Worm (Caenorhabditis elegans) whole organism, L1 larva: ENCODE results near the gene Y19D2B.1.

Experiments used
- C16A3.4 ChIP-seq: fragments of 150-350 bp; optimal IDR thresholded peaks from 2 replicates; lab custom pipeline; 2014; ENCODE audit warnings: missing biosample characterization, missing genetic modification characterization
- F16B12.6 ChIP-seq: fragments of 150-350 bp; optimal IDR thresholded peaks from 2 replicates; lab custom pipeline; 2014; ENCODE audit warnings: missing biosample characterization, missing genetic modification characterization
- Y116A8C.19 ChIP-seq: sonication (generic microtip); optimal IDR thresholded peaks from 2 replicates; lab custom pipeline; 2016; ENCODE audit warnings: missing compliant biosample characterization, missing genetic modification characterization, borderline replicate concordance
- alr-1 ChIP-seq: fragments of 200-800 bp; sonication (Bioruptor generic); optimal IDR thresholded peaks from 2 replicates; lab custom pipeline; 2018; ENCODE audit warnings: borderline replicate concordance, mild to moderate bottlenecking, missing genetic modification characterization, missing compliant biosample characterization
- ama-1 ChIP-seq: fragments of 150-350 bp; optimal IDR thresholded peaks from 2 replicates; lab custom pipeline; 2014
- blmp-1 ChIP-seq: fragments of 150-350 bp; optimal IDR thresholded peaks from 2 replicates; lab custom pipeline; 2014; ENCODE audit warnings: missing biosample characterization, missing genetic modification characterization
- ceh-63 ChIP-seq: fragments of 200-800 bp; sonication (Bioruptor generic); optimal IDR thresholded peaks from 2 replicates; lab custom pipeline; 2018; ENCODE audit warnings: mild to moderate bottlenecking, missing genetic modification characterization, missing compliant biosample characterization
- ceh-8 ChIP-seq: fragments of 200-800 bp; sonication (Bioruptor generic); optimal IDR thresholded peaks from 2 replicates; lab custom pipeline; 2018; ENCODE audit warnings: mild to moderate bottlenecking, missing genetic modification characterization, moderate library complexity, missing compliant biosample characterization
- ceh-82 ChIP-seq, 3 experiments: fragments of 150-350 bp in 1 of 3; sonication (generic microtip) in 2 of 3; optimal IDR thresholded peaks; 2 replicates each; lab custom pipeline; 2014 to 2017; ENCODE audit warnings: missing biosample characterization in 3 of 3, missing genetic modification characterization in 3 of 3
- ceh-88 ChIP-seq: fragments of 200-800 bp; sonication (Bioruptor generic); IDR thresholded peaks from 2 replicates; pipeline ENCODE4 v1.3.6; 2022; ENCODE audit warnings: missing genetic modification characterization, missing compliant biosample characterization
- dpl-1 ChIP-seq, 3 experiments: fragments of 150-350 bp in 2 of 3; sonication (generic microtip) in 1 of 3; optimal IDR thresholded peaks; 2 replicates each; lab custom pipeline; 2014 to 2017; ENCODE audit warnings: missing biosample characterization in 3 of 3, missing genetic modification characterization in 3 of 3, missing genetic modification reagents in 3 of 3
- dsc-1 ChIP-seq: sonication (generic microtip); optimal IDR thresholded peaks from 2 replicates; lab custom pipeline; 2016; ENCODE audit warnings: mild to moderate bottlenecking, missing genetic modification characterization, missing compliant biosample characterization
- efl-1 ChIP-seq, 4 experiments: fragments of 150-350 bp; optimal IDR thresholded peaks in 3 of 4; peaks in 1 of 4; 1 replicate in 1 of 4; 2 replicates in 3 of 4; lab custom pipeline; 2014; ENCODE audit warnings: missing biosample characterization in 2 of 4, missing genetic modification characterization in 2 of 4, missing genetic modification reagents in 2 of 4
- efl-3 ChIP-seq: fragments of 200-800 bp; sonication (Bioruptor generic); optimal IDR thresholded peaks from 2 replicates; lab custom pipeline; 2018; ENCODE audit warnings: mild to moderate bottlenecking, missing genetic modification characterization, missing compliant biosample characterization
- egl-13 ChIP-seq: sonication (generic microtip); optimal IDR thresholded peaks from 2 replicates; lab custom pipeline; 2016; ENCODE audit warnings: missing genotype, missing genetic modification reagents, missing genetic modification characterization, missing compliant biosample characterization
- elt-2 ChIP-seq: sonication (generic microtip); optimal IDR thresholded peaks from 2 replicates; lab custom pipeline; 2016; ENCODE audit warnings: missing genetic modification characterization, mild to moderate bottlenecking, inconsistent platforms, missing compliant biosample characterization, missing genetic modification reagents
- elt-3 ChIP-seq, 6 experiments: fragments of 150-350 bp in 1 of 6; sonication (generic microtip); optimal IDR thresholded peaks; 2 replicates each; lab custom pipeline; 2017 to 2018; ENCODE audit warnings: missing biosample characterization in 6 of 6, missing genetic modification characterization in 6 of 6, inconsistent platforms in 1 of 6
- ets-5 ChIP-seq: fragments of 200-800 bp; sonication (Bioruptor generic); IDR thresholded peaks from 2 replicates; pipeline ENCODE4 v1.3.6; 2022; ENCODE audit warnings: missing genetic modification characterization, missing compliant biosample characterization
- fkh-4 ChIP-seq: sonication (generic microtip); optimal IDR thresholded peaks from 2 replicates; lab custom pipeline; 2016; ENCODE audit warnings: missing compliant biosample characterization, missing genetic modification characterization, borderline replicate concordance
- fos-1 ChIP-seq: fragments of 150-350 bp; optimal IDR thresholded peaks from 2 replicates; lab custom pipeline; 2014; ENCODE audit warnings: missing biosample characterization, missing genetic modification characterization
- hpl-2 ChIP-seq: fragments of 150-350 bp; optimal IDR thresholded peaks from 2 replicates; lab custom pipeline; 2014; ENCODE audit warnings: missing biosample characterization, missing genetic modification reagents, missing genetic modification characterization
- isw-1 ChIP-seq: fragments of 200-800 bp; sonication (Bioruptor generic); IDR thresholded peaks from 2 replicates; pipeline ENCODE4 v1.3.6; 2022; ENCODE audit warnings: missing genetic modification characterization, missing compliant biosample characterization
- lin-14 ChIP-seq: fragments of 200-800 bp; sonication (Bioruptor generic); optimal IDR thresholded peaks from 2 replicates; lab custom pipeline; 2018; ENCODE audit warnings: mild to moderate bottlenecking, missing genetic modification characterization, moderate library complexity, missing compliant biosample characterization
- lin-15B ChIP-seq: fragments of 150-350 bp; sonication (generic microtip); optimal IDR thresholded peaks from 3 replicates; lab custom pipeline; 2014; ENCODE audit warnings: missing biosample characterization, missing genetic modification characterization
- lin-39 ChIP-seq: fragments of 150-350 bp; optimal IDR thresholded peaks from 2 replicates; lab custom pipeline; 2014; ENCODE audit warnings: missing biosample characterization, missing genetic modification reagents, missing genetic modification characterization
- lsy-2 ChIP-seq, 2 experiments: fragments of 150-350 bp; optimal IDR thresholded peaks; 2 replicates each; lab custom pipeline; 2014; ENCODE audit warnings: missing biosample characterization in 2 of 2, missing genetic modification characterization in 2 of 2
- mef-2 ChIP-seq: fragments of 150-350 bp; optimal IDR thresholded peaks from 2 replicates; lab custom pipeline; 2014; ENCODE audit warnings: missing biosample characterization, missing genetic modification characterization
- nhr-12 ChIP-seq: sonication (generic microtip); optimal IDR thresholded peaks from 2 replicates; lab custom pipeline; 2017; ENCODE audit warnings: missing biosample characterization, missing genetic modification characterization
- nhr-20 ChIP-seq: sonication (generic microtip); optimal IDR thresholded peaks from 2 replicates; lab custom pipeline; 2016; ENCODE audit warnings: mild to moderate bottlenecking, missing genetic modification characterization, missing compliant biosample characterization
- nhr-237 ChIP-seq: fragments of 150-350 bp; optimal IDR thresholded peaks from 2 replicates; lab custom pipeline; 2014; ENCODE audit warnings: missing biosample characterization, missing genetic modification characterization
- nhr-28 ChIP-seq: fragments of 150-350 bp; optimal IDR thresholded peaks from 2 replicates; lab custom pipeline; 2014; ENCODE audit warnings: missing biosample characterization, missing genetic modification characterization
- nhr-47 ChIP-seq: sonication (generic microtip); optimal IDR thresholded peaks from 2 replicates; lab custom pipeline; 2016; ENCODE audit warnings: mild to moderate bottlenecking, missing genetic modification characterization, moderate library complexity, missing compliant biosample characterization
- nhr-71 ChIP-seq: sonication (generic microtip); optimal IDR thresholded peaks from 2 replicates; lab custom pipeline; 2016; ENCODE audit warnings: mild to moderate bottlenecking, missing genetic modification characterization, moderate library complexity, missing compliant biosample characterization
- nhr-76 ChIP-seq: sonication (generic microtip); optimal IDR thresholded peaks from 2 replicates; lab custom pipeline; 2017; ENCODE audit warnings: missing biosample characterization, missing genetic modification characterization
- nhr-77 ChIP-seq: fragments of 150-350 bp; optimal IDR thresholded peaks from 2 replicates; lab custom pipeline; 2014; ENCODE audit warnings: missing biosample characterization, missing genetic modification characterization
- nhr-84 ChIP-seq: sonication (generic microtip); optimal IDR thresholded peaks from 2 replicates; lab custom pipeline; 2017; ENCODE audit warnings: missing biosample characterization, missing genetic modification characterization
- nhr-85 ChIP-seq: sonication (generic microtip); peaks from one replicate; lab custom pipeline; 2016; ENCODE audit warnings: missing genetic modification characterization, inconsistent platforms, missing compliant biosample characterization
- pag-3 ChIP-seq: sonication (generic microtip); optimal IDR thresholded peaks from 2 replicates; lab custom pipeline; 2017; ENCODE audit warnings: missing genetic modification characterization, mild to moderate bottlenecking, missing compliant biosample characterization, antibody characterized with exemption, borderline replicate concordance; ENCODE audit not compliant: insufficient read depth
- pax-3 ChIP-seq: fragments of 200-800 bp; sonication (Bioruptor generic); optimal IDR thresholded peaks from 2 replicates; lab custom pipeline; 2018; ENCODE audit warnings: mild to moderate bottlenecking, missing genetic modification characterization, moderate library complexity, missing compliant biosample characterization
- rnt-1 ChIP-seq: sonication (generic microtip); optimal IDR thresholded peaks from 2 replicates; lab custom pipeline; 2016; ENCODE audit warnings: mild to moderate bottlenecking, missing genetic modification characterization, moderate library complexity, missing compliant biosample characterization
- snpc-4 ChIP-seq: fragments of 150-350 bp; optimal IDR thresholded peaks from 2 replicates; lab custom pipeline; 2014; ENCODE audit warnings: missing biosample characterization, missing genetic modification characterization
- snu-23 ChIP-seq: sonication (generic microtip); optimal IDR thresholded peaks from 2 replicates; lab custom pipeline; 2016; ENCODE audit warnings: missing genetic modification characterization, missing compliant biosample characterization
- swsn-7 ChIP-seq: sonication (generic microtip); optimal IDR thresholded peaks from 2 replicates; lab custom pipeline; 2016; ENCODE audit warnings: missing genetic modification characterization, missing compliant biosample characterization
- tbx-2 ChIP-seq: sonication (generic microtip); optimal IDR thresholded peaks from 2 replicates; lab custom pipeline; 2016; ENCODE audit warnings: missing genetic modification characterization, missing compliant biosample characterization
- unc-130 ChIP-seq: fragments of 150-350 bp; optimal IDR thresholded peaks from 2 replicates; lab custom pipeline; 2017; ENCODE audit warnings: missing biosample characterization, missing genetic modification characterization, inconsistent platforms
- unc-62 ChIP-seq: fragments of 150-350 bp; optimal IDR thresholded peaks from 2 replicates; lab custom pipeline; 2014; ENCODE audit warnings: missing biosample characterization, missing genetic modification reagents, missing genetic modification characterization
- unc-86 ChIP-seq: sonication (generic microtip); optimal IDR thresholded peaks from 2 replicates; lab custom pipeline; 2016; ENCODE audit warnings: missing genetic modification characterization, missing compliant biosample characterization
- unc-98 ChIP-seq: fragments of 200-800 bp; sonication (Bioruptor generic); IDR thresholded peaks from 2 replicates; pipeline ENCODE4 v1.3.6; 2022; ENCODE audit warnings: missing genetic modification characterization, missing compliant biosample characterization
- vab-15 ChIP-seq: sonication (generic microtip); optimal IDR thresholded peaks from 2 replicates; lab custom pipeline; 2017; ENCODE audit warnings: missing genotype, mild to moderate bottlenecking, missing genetic modification characterization, missing compliant biosample characterization
- xbp-1 ChIP-seq: sonication (generic microtip); optimal IDR thresholded peaks from 2 replicates; lab custom pipeline; 2016; ENCODE audit warnings: missing genetic modification characterization, missing compliant biosample characterization
- zag-1 ChIP-seq: fragments of 150-350 bp; optimal IDR thresholded peaks from 2 replicates; lab custom pipeline; 2014; ENCODE audit warnings: missing biosample characterization, missing genetic modification characterization
- zip-4 ChIP-seq: fragments of 200-800 bp; sonication (Bioruptor generic); optimal IDR thresholded peaks from 2 replicates; lab custom pipeline; 2018; ENCODE audit warnings: mild to moderate bottlenecking, missing genetic modification characterization, moderate library complexity, missing compliant biosample characterization
- ztf-11 ChIP-seq, 2 experiments: sonication (generic microtip); optimal IDR thresholded peaks; 2 replicates each; lab custom pipeline; 2016 to 2017; ENCODE audit warnings: missing genetic modification characterization in 2 of 2, missing biosample characterization in 1 of 2, missing compliant biosample characterization in 1 of 2

The Y19D2B.1 gene

DNA sequence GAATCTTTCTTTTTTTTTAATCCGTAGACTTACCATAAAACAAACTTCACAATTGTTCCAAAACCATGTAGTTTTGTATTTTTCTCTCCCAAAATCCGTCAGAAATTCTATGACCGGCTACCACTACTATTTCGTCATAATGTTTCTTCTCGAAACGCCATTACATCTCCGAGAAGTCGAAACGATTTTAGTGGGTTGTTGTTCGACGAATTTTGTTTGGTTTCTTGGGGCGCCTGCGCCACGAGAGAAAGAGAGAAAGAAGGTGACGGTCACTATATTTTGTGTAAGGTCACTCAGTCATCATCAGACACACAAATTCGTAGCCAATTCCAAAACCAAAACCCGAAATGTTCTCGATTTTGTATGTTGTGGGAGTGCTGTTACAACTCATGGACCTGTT is 35.7 kb downstream of the Y19D2B.1 start:
- TF ChIP-seq unc-86 (tag; lab: Kevin White, UChicago): no peak
- no peak for TF ChIP-seq ceh-88 (GFP tag; lab: Robert Waterston, UW)
- no peak for TF ChIP-seq alr-1 (tag; lab: Kevin White, UChicago)
- TF ChIP-seq egl-13 (tag; lab: Kevin White, UChicago): no peak
- peak; percentile 49 for TF ChIP-seq nhr-20
- TF ChIP-seq nhr-71 (tag; lab: Kevin White, UChicago): peak; percentile 27
- TF ChIP-seq nhr-84 (tag; lab: Kevin White, UChicago): no peak
- TF ChIP-seq C16A3.4 (tag; lab: Kevin White, UChicago): no peak
- TF ChIP-seq nhr-12 (tag; lab: Kevin White, UChicago): no peak
- TF ChIP-seq nhr-77: no peak
- TF ChIP-seq unc-98: no peak
- TF ChIP-seq ceh-8 (GFP tag; lab: Kevin White, UChicago): no peak
- TF ChIP-seq dsc-1: no peak
- TF ChIP-seq nhr-47 (tag; lab: Kevin White, UChicago): no peak
- TF ChIP-seq hpl-2: no peak
- no peak for TF ChIP-seq pax-3 (tag; lab: Kevin White, UChicago)
- TF ChIP-seq efl-3 (GFP tag; lab: Kevin White, UChicago): no peak
- no peak for TF ChIP-seq lin-39 (tag; lab: Kevin White, UChicago)
- TF ChIP-seq ets-5 (GFP tag; lab: Robert Waterston, UW): no peak
- no peak for TF ChIP-seq tbx-2 (tag; lab: Kevin White, UChicago)
- TF ChIP-seq efl-1 (optimal IDR thresholded peaks at IDR 0.05; lab: Kevin White, UChicago): no peak
- TF ChIP-seq efl-1 (GFP tag; optimal IDR thresholded peaks at IDR 0.05 in 1 of 2; lab: Kevin White, UChicago): peak in 1 of 2 experiments; percentile 53
- no peak for TF ChIP-seq unc-62 (GFP tag; lab: Kevin White, UChicago)
- TF ChIP-seq mef-2 (tag; lab: Kevin White, UChicago): no peak
- TF ChIP-seq lin-14 (GFP tag; lab: Kevin White, UChicago): peak; percentile 74
- no peak for TF ChIP-seq xbp-1 (tag; lab: Kevin White, UChicago)
- TF ChIP-seq fos-1: no peak
- peak in 1 of 2 experiments; percentile 29 for TF ChIP-seq lsy-2 (tag; optimal IDR thresholded peaks at IDR 0.05; lab: Kevin White, UChicago)
- TF ChIP-seq ceh-63 (GFP tag; lab: Kevin White, UChicago): no peak
- TF ChIP-seq swsn-7: no peak
- no peak for TF ChIP-seq nhr-237 (tag; lab: Kevin White, UChicago)
- no peak for TF ChIP-seq F16B12.6
- no peak for TF ChIP-seq pag-3
- no peak for TF ChIP-seq fkh-4 (tag; lab: Kevin White, UChicago)
- TF ChIP-seq isw-1 (GFP tag; lab: Robert Waterston, UW): no peak
- TF ChIP-seq nhr-28: no peak
- TF ChIP-seq vab-15 (tag; lab: Kevin White, UChicago): no peak
- no peak for TF ChIP-seq nhr-76 (tag; lab: Kevin White, UChicago)
- peak; percentile 41 for TF ChIP-seq snu-23 (GFP tag; lab: Kevin White, UChicago)
- TF ChIP-seq blmp-1 (tag; lab: Kevin White, UChicago): peak; percentile 76
- TF ChIP-seq dpl-1 (GFP tag; optimal IDR thresholded peaks at IDR 0.05; lab: Kevin White, UChicago): no peak
- no peak for TF ChIP-seq ama-1 (lab: Kevin White, UChicago)
- no peak for TF ChIP-seq zip-4 (GFP tag; lab: Kevin White, UChicago)
- no peak for TF ChIP-seq zag-1 (tag; lab: Kevin White, UChicago)
- TF ChIP-seq elt-3 (tag; optimal IDR thresholded peaks at IDR 0.05; lab: Kevin White, UChicago): peak in 1 of 6 experiments; percentile 57
- no peak for TF ChIP-seq elt-2
- TF ChIP-seq snpc-4 (tag; lab: Kevin White, UChicago): no peak
- TF ChIP-seq ztf-11 (tag; optimal IDR thresholded peaks at IDR 0.05; lab: Kevin White, UChicago): no peak
- no peak for TF ChIP-seq rnt-1 (tag; lab: Kevin White, UChicago)
- TF ChIP-seq ceh-82 (tag; optimal IDR thresholded peaks at IDR 0.05; lab: Kevin White, UChicago): peak in 1 of 3 experiments; percentile 5
- TF ChIP-seq nhr-85 (tag; lab: Kevin White, UChicago): peak; percentile 83
- no peak for TF ChIP-seq lin-15B
- no peak for TF ChIP-seq unc-130 (tag; lab: Kevin White, UChicago)
- TF ChIP-seq Y116A8C.19 (tag; lab: Kevin White, UChicago): no peak
